Fruit fly (Drosophila melanogaster) Kc167 (cell line): ENCODE data around the gene hyd.

Experiments
- Sin3A ChIP-seq: fragments of >200 bp; optimal IDR thresholded peaks from 2 replicates; lab custom pipeline; 2018; ENCODE audit warnings: missing external identifiers
- insv ChIP-seq: fragments of >200 bp; optimal IDR thresholded peaks from 3 replicates; lab custom pipeline; 2018; ENCODE audit warnings: missing external identifiers

DNA sequence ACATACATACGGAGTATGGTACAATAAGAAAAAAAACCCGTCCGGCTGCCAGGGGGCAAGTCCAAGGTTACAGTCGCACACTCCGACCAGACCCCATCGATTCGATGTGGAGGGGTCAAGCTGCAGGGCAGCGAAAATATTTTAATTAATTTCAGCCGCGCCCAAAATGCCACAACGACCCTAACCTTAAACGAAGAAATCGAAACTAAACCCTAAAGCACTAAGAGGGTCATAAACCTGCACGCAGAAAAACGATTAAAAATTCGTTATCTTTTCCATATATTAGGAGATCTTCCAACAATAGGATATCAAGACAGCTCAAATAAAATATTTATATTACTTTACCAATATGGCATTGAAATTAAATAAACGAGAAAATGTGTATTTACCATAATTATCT lies 23.5 kb downstream of the hyd start:
- TF ChIP-seq insv (lab: Kevin White, UChicago) (no peak), Sin3A (lab: Kevin White, UChicago) (no peak)
